Worm (Caenorhabditis elegans) whole organism, mixed stage, embryonic: ENCODE measurements around the gene gyf-1.

Experiments used
- blmp-1 ChIP-seq: fragments of 150-350 bp; optimal IDR thresholded peaks from 2 replicates; lab custom pipeline; 2014; ENCODE audit warnings: missing biosample characterization, missing genetic modification characterization
- ceh-43 ChIP-seq: fragments of 200-800 bp; sonication (Bioruptor generic); optimal IDR thresholded peaks from 2 replicates; lab custom pipeline; 2018; ENCODE audit warnings: mild to moderate bottlenecking, missing genetic modification characterization, moderate library complexity, missing compliant biosample characterization
- ceh-83 ChIP-seq: fragments of 200-800 bp; sonication (Bioruptor generic); optimal IDR thresholded peaks from 2 replicates; lab custom pipeline; 2018; ENCODE audit warnings: mild to moderate bottlenecking, missing genetic modification characterization, missing compliant biosample characterization
- ces-1 ChIP-seq: fragments of 150-350 bp; optimal IDR thresholded peaks from 2 replicates; lab custom pipeline; 2014; ENCODE audit warnings: missing biosample characterization, missing genetic modification reagents, missing genetic modification characterization
- cnd-1 ChIP-seq: fragments of 200-800 bp; sonication (Bioruptor generic); optimal IDR thresholded peaks from 2 replicates; lab custom pipeline; 2018; ENCODE audit warnings: mild to moderate bottlenecking, missing genetic modification characterization, missing compliant biosample characterization
- drap-1 ChIP-seq: fragments of 200-800 bp; sonication (Bioruptor generic); optimal IDR thresholded peaks from 3 replicates; lab custom pipeline; 2018; ENCODE audit warnings: mild to moderate bottlenecking, missing genetic modification characterization, missing compliant biosample characterization
- elt-1 ChIP-seq: sonication (generic microtip); optimal IDR thresholded peaks from 2 replicates; lab custom pipeline; 2017; ENCODE audit warnings: missing genetic modification characterization, mild to moderate bottlenecking, missing compliant biosample characterization, antibody characterized with exemption, moderate library complexity, borderline replicate concordance; ENCODE audit not compliant: insufficient read depth
- elt-3 ChIP-seq: fragments of 150-350 bp; optimal IDR thresholded peaks from 2 replicates; lab custom pipeline; 2014; ENCODE audit warnings: missing biosample characterization, missing genetic modification characterization
- ham-2 ChIP-seq: fragments of 200-800 bp; sonication (Bioruptor generic); optimal IDR thresholded peaks from 2 replicates; lab custom pipeline; 2018; ENCODE audit warnings: mild to moderate bottlenecking, missing genetic modification characterization, missing compliant biosample characterization
- hlh-1 ChIP-seq: fragments of 150-350 bp; optimal IDR thresholded peaks from 2 replicates; lab custom pipeline; 2014; ENCODE audit warnings: missing biosample characterization, missing genetic modification reagents, missing genetic modification characterization
- lin-13 ChIP-seq: fragments of 150-350 bp; optimal IDR thresholded peaks from 2 replicates; lab custom pipeline; 2014; ENCODE audit warnings: missing biosample characterization, missing genetic modification characterization
- lin-32 ChIP-seq: fragments of 200-800 bp; sonication (Bioruptor generic); optimal IDR thresholded peaks from 2 replicates; lab custom pipeline; 2018; ENCODE audit warnings: mild to moderate bottlenecking, missing genetic modification characterization, missing compliant biosample characterization
- mab-5 ChIP-seq: fragments of 150-350 bp; optimal IDR thresholded peaks from 2 replicates; lab custom pipeline; 2014; ENCODE audit warnings: missing biosample characterization, missing genetic modification characterization
- mep-1 ChIP-seq: fragments of 150-350 bp; optimal IDR thresholded peaks from 2 replicates; lab custom pipeline; 2017; ENCODE audit warnings: missing biosample characterization, missing genetic modification reagents, missing genetic modification characterization, inconsistent platforms
- mls-2 ChIP-seq: sonication (generic microtip); optimal IDR thresholded peaks from 2 replicates; lab custom pipeline; 2016; ENCODE audit warnings: mild to moderate bottlenecking, missing genetic modification characterization, moderate library complexity, missing compliant biosample characterization
- nhr-28 ChIP-seq: fragments of 150-350 bp; optimal IDR thresholded peaks from 2 replicates; lab custom pipeline; 2014; ENCODE audit warnings: missing biosample characterization, missing genetic modification characterization
- nhr-76 ChIP-seq: sonication (generic microtip); optimal IDR thresholded peaks from 2 replicates; lab custom pipeline; 2017; ENCODE audit warnings: missing biosample characterization, missing genetic modification characterization
- pha-4 ChIP-seq: fragments of 150-350 bp; optimal IDR thresholded peaks from 2 replicates; lab custom pipeline; 2018; ENCODE audit warnings: missing biosample characterization, missing genetic modification reagents, missing genetic modification characterization
- sem-2 ChIP-seq: fragments of 200-800 bp; sonication (Bioruptor generic); optimal IDR thresholded peaks from 2 replicates; lab custom pipeline; 2018; ENCODE audit warnings: mild to moderate bottlenecking, missing genetic modification characterization, missing compliant biosample characterization
- snpc-4 ChIP-seq: fragments of 150-350 bp; optimal IDR thresholded peaks from 2 replicates; lab custom pipeline; 2014; ENCODE audit warnings: missing biosample characterization, missing genetic modification characterization
- sptf-1 ChIP-seq: sonication (generic microtip); optimal IDR thresholded peaks from 2 replicates; lab custom pipeline; 2017; ENCODE audit warnings: mild to moderate bottlenecking, missing genetic modification characterization, moderate library complexity, missing compliant biosample characterization
- tbx-8 ChIP-seq: fragments of 200-800 bp; sonication (Bioruptor generic); optimal IDR thresholded peaks from 2 replicates; lab custom pipeline; 2018; ENCODE audit warnings: mild to moderate bottlenecking, missing genetic modification characterization, moderate library complexity, missing compliant biosample characterization
- unc-120 ChIP-seq: sonication (generic microtip); optimal IDR thresholded peaks from 2 replicates; lab custom pipeline; 2017; ENCODE audit warnings: missing genetic modification characterization, missing compliant biosample characterization; ENCODE audit not compliant: poor library complexity, severe bottlenecking
- unc-39 ChIP-seq: fragments of 150-350 bp; optimal IDR thresholded peaks from 2 replicates; lab custom pipeline; 2014; ENCODE audit warnings: missing biosample characterization, missing genetic modification characterization
- unc-62 ChIP-seq: fragments of 150-350 bp; optimal IDR thresholded peaks from 2 replicates; lab custom pipeline; 2014; ENCODE audit warnings: missing biosample characterization, missing genetic modification reagents, missing genetic modification characterization
- zip-8 ChIP-seq: fragments of 150-350 bp; optimal IDR thresholded peaks from 2 replicates; lab custom pipeline; 2014; ENCODE audit warnings: missing biosample characterization, missing genetic modification characterization

Gene gyf-1

DNA sequence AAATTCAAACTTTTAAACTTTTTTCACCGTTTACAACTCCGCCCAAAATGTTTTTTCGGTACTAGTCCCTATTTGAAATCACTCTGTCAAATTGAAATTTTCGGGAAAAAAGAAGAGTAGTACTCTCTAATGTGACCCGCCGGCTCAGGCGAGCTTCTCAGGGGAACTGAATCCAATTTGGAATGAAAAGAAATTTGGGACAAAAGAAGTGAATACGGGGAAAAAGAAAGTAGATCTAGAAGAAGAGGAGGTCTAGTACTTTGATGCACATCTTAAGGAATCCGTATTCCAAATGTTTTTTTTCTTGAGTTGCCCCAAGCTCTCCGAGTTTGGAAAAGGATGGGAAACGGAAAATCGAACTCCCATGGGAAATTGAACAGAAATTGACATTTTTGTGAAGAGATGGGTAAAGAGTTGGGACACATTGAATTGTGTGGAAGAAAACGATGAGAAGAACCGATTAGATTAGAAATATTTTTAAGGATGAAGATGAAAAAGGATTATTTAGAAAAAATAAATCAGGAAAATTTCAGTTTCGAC lies 22.6 kb downstream of the gyf-1 start:
- TF ChIP-seq ceh-43 (GFP tag; lab: Kevin White, UChicago) = no peak
- TF ChIP-seq ces-1 (GFP tag; lab: Kevin White, UChicago) = peak; percentile 82

DNA sequence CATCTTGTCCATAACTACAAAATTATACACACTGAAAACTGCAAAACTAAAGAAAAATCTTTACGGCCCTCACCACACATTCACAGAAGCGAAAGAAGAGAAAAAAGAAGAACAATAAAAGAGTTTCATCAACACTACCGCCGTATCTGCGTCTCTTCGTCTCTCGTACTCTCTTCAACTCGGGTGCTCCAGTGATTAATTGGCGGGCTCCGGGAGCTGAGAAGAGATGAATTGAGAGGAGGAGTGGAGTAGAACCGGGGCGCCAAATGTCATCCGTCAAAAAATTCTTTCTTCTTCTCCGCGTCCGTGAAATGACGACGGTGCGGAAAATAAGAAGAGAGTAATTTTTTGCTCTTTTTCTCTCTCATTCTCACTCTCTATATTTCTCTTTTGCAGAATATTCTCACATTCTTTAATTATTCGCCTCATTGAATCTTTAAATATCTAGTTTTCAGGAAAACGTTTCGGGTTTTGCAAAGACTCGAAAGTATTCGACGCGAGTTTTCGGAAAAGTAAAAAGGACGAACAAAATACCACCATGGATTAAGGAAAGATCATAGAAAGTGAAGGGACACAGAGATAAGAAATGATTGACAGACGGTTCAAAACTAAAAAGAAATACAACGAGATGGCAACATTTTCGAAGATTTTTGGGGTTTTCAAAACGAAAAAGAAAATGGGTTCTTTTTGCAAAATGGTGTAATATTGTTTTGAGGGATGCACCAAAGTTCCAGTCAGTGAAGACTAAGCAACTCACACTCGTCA lies 23.6 kb downstream of the gyf-1 start:
- TF ChIP-seq hlh-1 (tag; lab: Kevin White, UChicago) = peak; percentile 61
- TF ChIP-seq unc-62 = peak; percentile 50
- peak; percentile 34 for TF ChIP-seq unc-120 (tag; lab: Kevin White, UChicago)
- peak; percentile 49 for TF ChIP-seq ces-1 (GFP tag; lab: Kevin White, UChicago)
- no peak for TF ChIP-seq drap-1 (GFP tag; lab: Kevin White, UChicago)

DNA sequence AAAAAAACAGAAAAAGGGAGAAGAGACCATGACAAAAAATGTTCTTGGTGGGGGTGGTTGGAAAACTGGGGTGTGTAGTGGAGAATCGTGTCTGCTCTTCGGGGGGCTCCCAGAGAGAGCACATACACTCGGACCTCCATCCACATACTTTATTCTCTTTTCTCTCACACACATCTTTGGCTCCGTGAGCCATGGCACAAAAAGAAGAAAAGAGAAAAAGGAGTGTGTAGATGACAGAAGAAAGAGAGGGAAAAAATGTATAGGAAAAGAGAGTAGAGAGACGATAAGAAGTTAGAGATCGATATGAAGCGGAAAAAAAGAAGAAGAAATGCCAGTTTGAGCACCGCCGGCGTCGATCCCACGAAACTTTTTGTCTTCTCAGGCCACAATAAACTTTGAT lies 24.9 kb downstream of the gyf-1 start:
- TF ChIP-seq sem-2 (GFP tag; lab: Kevin White, UChicago) (no peak), pha-4 (tag; lab: Kevin White, UChicago) (no peak), unc-62 (peak; percentile 21), unc-120 (tag; lab: Kevin White, UChicago) (peak; percentile 90), blmp-1 (tag; lab: Kevin White, UChicago) (no peak), ces-1 (GFP tag; lab: Kevin White, UChicago) (no peak), hlh-1 (tag; lab: Kevin White, UChicago) (no peak)

ce11 chrII:6709680-6710079 lies 25.6 kb downstream of the gyf-1 start:
- TF ChIP-seq unc-62 = no peak
- peak; percentile 96 for TF ChIP-seq ces-1 (GFP tag; lab: Kevin White, UChicago)
- TF ChIP-seq, all 35 proteins: peak for 1

- TF ChIP-seq ces-1 (GFP tag; lab: Kevin White, UChicago) = no peak
- no peak for TF ChIP-seq elt-3
- no peak for TF ChIP-seq hlh-1 (tag; lab: Kevin White, UChicago)
- no peak for TF ChIP-seq mls-2 (tag; lab: Kevin White, UChicago)
- TF ChIP-seq drap-1 (GFP tag; lab: Kevin White, UChicago) = no peak
- TF ChIP-seq snpc-4 (tag; lab: Kevin White, UChicago) = no peak
- no peak for TF ChIP-seq lin-32 (GFP tag; lab: Kevin White, UChicago)
- TF ChIP-seq blmp-1 (tag; lab: Kevin White, UChicago) = no peak
- TF ChIP-seq mep-1 (tag; lab: Kevin White, UChicago) = no peak
- TF ChIP-seq ceh-83 = no peak
- no peak for TF ChIP-seq unc-62
- TF ChIP-seq nhr-76 = no peak
- TF ChIP-seq pha-4 (tag; lab: Kevin White, UChicago) = no peak
- no peak for TF ChIP-seq mab-5 (tag; lab: Kevin White, UChicago)
- TF ChIP-seq lin-13 (tag; lab: Kevin White, UChicago) = no peak
- no peak for TF ChIP-seq unc-39 (tag; lab: Kevin White, UChicago)
- no peak for TF ChIP-seq sptf-1
- no peak for TF ChIP-seq ham-2 (GFP tag; lab: Kevin White, UChicago)
- TF ChIP-seq zip-8 (tag; lab: Kevin White, UChicago) = no peak
- TF ChIP-seq cnd-1 (tag; lab: Kevin White, UChicago) = no peak
Observed at ce11 chrII:6710596-6710995, 26.6 kb downstream of the gyf-1 start.

DNA sequence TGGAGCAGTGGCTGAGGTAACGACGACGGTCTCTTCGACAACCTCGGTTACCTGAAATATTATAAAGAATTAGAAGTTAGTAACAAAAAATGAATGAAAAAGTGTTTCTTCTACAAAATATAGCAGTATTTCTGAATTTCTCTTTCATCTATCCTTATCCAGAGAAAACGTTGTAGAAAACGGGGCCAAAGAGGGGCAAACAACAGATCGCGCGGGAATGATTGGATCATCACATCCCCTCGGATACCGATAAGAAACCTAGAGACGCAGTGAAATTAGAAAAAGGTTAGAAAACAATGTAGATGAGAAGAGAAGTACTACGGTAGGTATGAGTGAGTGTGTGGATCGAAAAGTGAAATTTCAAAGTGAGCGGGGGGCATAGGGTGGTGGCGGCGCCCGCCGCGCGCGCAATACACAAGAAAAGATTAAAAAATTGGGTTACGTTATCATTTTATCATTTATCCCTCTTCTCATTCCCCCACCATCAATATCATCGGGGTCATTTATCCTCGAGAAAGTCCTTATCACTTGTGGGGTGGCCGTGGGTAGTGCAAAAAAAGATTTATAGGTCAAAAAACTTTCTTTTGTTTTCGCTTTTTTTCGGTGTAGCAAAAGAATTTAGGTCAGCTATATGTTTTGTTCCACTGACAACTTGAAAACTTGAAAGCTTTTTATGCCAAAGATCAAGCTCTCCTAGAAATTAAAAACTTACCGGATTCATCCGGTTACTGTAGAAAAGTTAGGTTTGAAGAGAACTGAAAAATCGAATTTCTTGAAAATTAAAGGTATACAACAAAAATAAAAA lies 28.3 kb downstream of the gyf-1 start, which contains the start of the genes dpy-10 and T14B4.19:
Gene dpy-10, minus strand, starts transcription at position 51 of the 805 bp plus-strand sequence.
Gene T14B4.19, minus strand, starts transcription at position 755 of the 805 bp plus-strand sequence.
- TF ChIP-seq unc-120 (tag; lab: Kevin White, UChicago) (no peak), tbx-8 (GFP tag; lab: Kevin White, UChicago) (no peak), elt-3 (peak; percentile 58), nhr-28 (no peak), pha-4 (tag; lab: Kevin White, UChicago) (no peak), ham-2 (GFP tag; lab: Kevin White, UChicago) (peak; percentile 39), elt-1 (peak; percentile 80), blmp-1 (tag; lab: Kevin White, UChicago) (peak; percentile 82)
